Worm (Caenorhabditis elegans) whole organism, L4 larva: ENCODE results near the gene C16C8.20.
A peak's percentile ranks its signal among the peaks of the same experiment; 100 is the strongest.

Source experiments
- F26F4.8 ChIP-seq: fragments of 200-800 bp; sonication (Bioruptor generic); conservative IDR thresholded peaks from 2 replicates; pipeline ENCODE4 v1.3.6; 2022; ENCODE audit warnings: missing genetic modification characterization, missing compliant biosample characterization
- F44E2.7 ChIP-seq: fragments of 200-800 bp; sonication (Bioruptor generic); IDR thresholded peaks from 2 replicates; pipeline ENCODE4 v2.1.2; 2022; ENCODE audit warnings: missing genetic modification characterization, missing compliant biosample characterization
- F49E8.2 ChIP-seq: sonication (generic microtip); optimal IDR thresholded peaks from 2 replicates; lab custom pipeline; 2016; ENCODE audit warnings: missing compliant biosample characterization, mild to moderate bottlenecking, missing genetic modification characterization, borderline replicate concordance
- T20F7.1 ChIP-seq: fragments of 200-800 bp; sonication (Bioruptor generic); optimal IDR thresholded peaks from 2 replicates; lab custom pipeline; 2018; ENCODE audit warnings: mild to moderate bottlenecking, missing genetic modification characterization, missing compliant biosample characterization
- Y48G9A.11 ChIP-seq: fragments of 200-800 bp; sonication (Bioruptor generic); IDR thresholded peaks from 2 replicates; pipeline ENCODE4 v1.3.6; 2022; ENCODE audit warnings: missing genetic modification reagents, missing genetic modification characterization, missing compliant biosample characterization
- Y75B8A.6 ChIP-seq: fragments of 200-800 bp; sonication (Bioruptor generic); IDR thresholded peaks from 2 replicates; pipeline ENCODE4 v1.3.6; 2022; ENCODE audit warnings: missing genetic modification reagents, missing genetic modification characterization, missing compliant biosample characterization
- ZK337.2 ChIP-seq: fragments of 200-800 bp; sonication (Bioruptor generic); IDR thresholded peaks from 2 replicates; pipeline ENCODE4 v1.3.6; 2022; ENCODE audit warnings: missing genetic modification reagents, missing genetic modification characterization, missing compliant biosample characterization
- ZK546.5 ChIP-seq, 2 experiments: sonication (generic microtip); optimal IDR thresholded peaks; 2 replicates each; lab custom pipeline; 2017; ENCODE audit warnings: missing biosample characterization in 2 of 2, missing genetic modification characterization in 2 of 2
- ama-1 ChIP-seq: fragments of 150-350 bp; optimal IDR thresholded peaks from 2 replicates; lab custom pipeline; 2014; ENCODE audit warnings: inconsistent platforms, mixed read lengths
- arid-1 ChIP-seq: fragments of 200-800 bp; sonication (Bioruptor generic); conservative IDR thresholded peaks from 2 replicates; pipeline ENCODE4 v1.3.6; 2022; ENCODE audit warnings: missing genetic modification reagents, missing genetic modification characterization, missing compliant biosample characterization
- ceh-20 ChIP-seq: fragments of 200-800 bp; sonication (Bioruptor generic); IDR thresholded peaks from 2 replicates; pipeline ENCODE4 v1.3.6; 2022; ENCODE audit warnings: missing genetic modification reagents, missing genetic modification characterization, missing compliant biosample characterization
- ceh-32 ChIP-seq: sonication (generic microtip); optimal IDR thresholded peaks from 2 replicates; lab custom pipeline; 2016; ENCODE audit warnings: mild to moderate bottlenecking, missing genetic modification characterization, missing compliant biosample characterization; ENCODE audit not compliant: poor library complexity
- ceh-62 ChIP-seq: sonication (generic microtip); optimal IDR thresholded peaks from 2 replicates; lab custom pipeline; 2017; ENCODE audit warnings: missing biosample characterization, missing genetic modification characterization
- ceh-82 ChIP-seq: sonication (generic microtip); optimal IDR thresholded peaks from 2 replicates; lab custom pipeline; 2017; ENCODE audit warnings: missing biosample characterization, missing genetic modification characterization
- ces-1 ChIP-seq: fragments of 150-350 bp; sonication (generic microtip); optimal IDR thresholded peaks from 4 replicates; lab custom pipeline; 2014; ENCODE audit warnings: missing biosample characterization, missing genetic modification reagents, missing genetic modification characterization
- daf-16 ChIP-seq, 3 experiments: sonication (generic microtip); optimal IDR thresholded peaks; 2 replicates each; lab custom pipeline; 2016 to 2017; ENCODE audit warnings: missing genetic modification characterization in 3 of 3, missing genetic modification reagents in 3 of 3, mild to moderate bottlenecking in 2 of 3, missing compliant biosample characterization in 2 of 3, missing biosample characterization in 1 of 3, moderate library complexity in 1 of 3
- daf-8 ChIP-seq: fragments of 200-800 bp; sonication (Bioruptor generic); IDR thresholded peaks from 2 replicates; pipeline ENCODE4 v1.3.6; 2022; ENCODE audit warnings: missing genetic modification characterization, missing compliant biosample characterization
- dmd-9 ChIP-seq: fragments of 200-800 bp; sonication (Bioruptor generic); IDR thresholded peaks from 2 replicates; pipeline ENCODE4 v1.3.6; 2022; ENCODE audit warnings: missing genetic modification reagents, missing genetic modification characterization, missing compliant biosample characterization
- dpl-1 ChIP-seq: fragments of 150-350 bp; optimal IDR thresholded peaks from 2 replicates; lab custom pipeline; 2014; ENCODE audit warnings: missing biosample characterization, missing genetic modification reagents, missing genetic modification characterization
- duxl-1 ChIP-seq: sonication (generic microtip); optimal IDR thresholded peaks from 2 replicates; lab custom pipeline; 2016; ENCODE audit warnings: mild to moderate bottlenecking, missing genetic modification characterization, moderate library complexity, missing compliant biosample characterization; ENCODE audit not compliant: poor library complexity
- dve-1 ChIP-seq: sonication (generic microtip); optimal IDR thresholded peaks from 2 replicates; lab custom pipeline; 2017; ENCODE audit warnings: antibody characterized with exemption, mild to moderate bottlenecking, missing genetic modification characterization, missing compliant biosample characterization; ENCODE audit not compliant: insufficient read depth
- egl-43 ChIP-seq: fragments of 200-800 bp; sonication (Bioruptor generic); IDR thresholded peaks from 2 replicates; pipeline ENCODE4 v1.3.6; 2022; ENCODE audit warnings: missing genetic modification reagents, missing genetic modification characterization, missing compliant biosample characterization
- fkh-10 ChIP-seq: fragments of 150-350 bp; optimal IDR thresholded peaks from 2 replicates; lab custom pipeline; 2014; ENCODE audit warnings: missing biosample characterization, missing genetic modification reagents, missing genetic modification characterization
- hif-1 ChIP-seq, 2 experiments: sonication (generic microtip); optimal IDR thresholded peaks; 2 replicates each; lab custom pipeline; 2016 to 2017; ENCODE audit warnings: missing compliant biosample characterization in 2 of 2, missing genetic modification characterization in 2 of 2, missing genetic modification reagents in 2 of 2, missing genotype in 2 of 2, mild to moderate bottlenecking in 1 of 2
- hlh-11 ChIP-seq: fragments of 200-800 bp; sonication (Bioruptor generic); optimal IDR thresholded peaks from 2 replicates; lab custom pipeline; 2018; ENCODE audit warnings: mild to moderate bottlenecking, missing genetic modification characterization, missing compliant biosample characterization
- hlh-30 ChIP-seq: sonication (generic microtip); optimal IDR thresholded peaks from 2 replicates; lab custom pipeline; 2017; ENCODE audit warnings: antibody characterized with exemption, mild to moderate bottlenecking, missing genetic modification characterization, missing compliant biosample characterization; ENCODE audit not compliant: insufficient read depth
- lim-7 ChIP-seq: fragments of 200-800 bp; sonication (Bioruptor generic); IDR thresholded peaks from 2 replicates; pipeline ENCODE4 v1.3.6; 2022; ENCODE audit warnings: missing genetic modification characterization, missing compliant biosample characterization
- lin-39 ChIP-seq: fragments of 150-350 bp; optimal IDR thresholded peaks from 2 replicates; lab custom pipeline; 2014; ENCODE audit warnings: missing biosample characterization, missing genetic modification reagents, missing genetic modification characterization
- mes-2 ChIP-seq: sonication (generic microtip); optimal IDR thresholded peaks from 2 replicates; lab custom pipeline; 2016; ENCODE audit warnings: missing genotype, mild to moderate bottlenecking, missing genetic modification characterization, missing compliant biosample characterization; ENCODE audit not compliant: poor library complexity, severe bottlenecking
- mxl-2 ChIP-seq: fragments of 200-800 bp; sonication (Bioruptor generic); conservative IDR thresholded peaks from 2 replicates; pipeline ENCODE4 v1.3.6; 2022; ENCODE audit warnings: missing genetic modification reagents, missing genetic modification characterization, missing compliant biosample characterization
- nhr-11 ChIP-seq: fragments of 150-350 bp; optimal IDR thresholded peaks from 2 replicates; lab custom pipeline; 2014; ENCODE audit warnings: missing biosample characterization, missing genetic modification characterization
- nhr-111 ChIP-seq: fragments of 200-800 bp; sonication (Bioruptor generic); optimal IDR thresholded peaks from 2 replicates; lab custom pipeline; 2018; ENCODE audit warnings: mild to moderate bottlenecking, missing genetic modification characterization, missing compliant biosample characterization
- nhr-237 ChIP-seq: sonication (generic microtip); optimal IDR thresholded peaks from 2 replicates; lab custom pipeline; 2017; ENCODE audit warnings: missing biosample characterization, missing genetic modification characterization
- nhr-42 ChIP-seq: fragments of 200-800 bp; sonication (Bioruptor generic); IDR thresholded peaks from 2 replicates; pipeline ENCODE4 v1.3.6; 2022; ENCODE audit warnings: missing genetic modification characterization, missing compliant biosample characterization
- nhr-48 ChIP-seq: sonication (generic microtip); optimal IDR thresholded peaks from 2 replicates; lab custom pipeline; 2016; ENCODE audit warnings: mild to moderate bottlenecking, missing genetic modification characterization, missing compliant biosample characterization
- nhr-76 ChIP-seq: fragments of 150-350 bp; optimal IDR thresholded peaks from 2 replicates; lab custom pipeline; 2014; ENCODE audit warnings: missing biosample characterization, missing genetic modification characterization
- nhr-77 ChIP-seq: fragments of 150-350 bp; optimal IDR thresholded peaks from 2 replicates; lab custom pipeline; 2014; ENCODE audit warnings: missing biosample characterization, missing genetic modification characterization
- sdz-12 ChIP-seq: fragments of 200-800 bp; sonication (Bioruptor generic); optimal IDR thresholded peaks from 2 replicates; lab custom pipeline; 2018; ENCODE audit warnings: mild to moderate bottlenecking, missing genetic modification characterization, missing compliant biosample characterization
- set-16 ChIP-seq: fragments of 200-800 bp; sonication (Bioruptor generic); IDR thresholded peaks from 2 replicates; pipeline ENCODE4 v1.3.6; 2022; ENCODE audit warnings: missing genetic modification reagents, missing genetic modification characterization, missing compliant biosample characterization
- snpc-1.2 ChIP-seq: fragments of 200-800 bp; sonication (Bioruptor generic); IDR thresholded peaks from 2 replicates; pipeline ENCODE4 v1.3.6; 2022; ENCODE audit warnings: missing genetic modification reagents, missing genetic modification characterization, missing compliant biosample characterization
- unc-39 ChIP-seq: sonication (generic microtip); optimal IDR thresholded peaks from 2 replicates; lab custom pipeline; 2017; ENCODE audit warnings: missing biosample characterization, missing genetic modification characterization
- unc-62 ChIP-seq, 3 experiments: fragments of 150-350 bp in 1 of 3; sonication (generic microtip); optimal IDR thresholded peaks in 2 of 3; peaks in 1 of 3; 1 replicate in 1 of 3; 2 replicates in 2 of 3; lab custom pipeline; 2014 to 2017; ENCODE audit warnings: missing biosample characterization in 3 of 3, missing genetic modification characterization in 3 of 3, missing genetic modification reagents in 3 of 3, missing genotype in 1 of 3
- zip-2 ChIP-seq: fragments of 150-350 bp; optimal IDR thresholded peaks from 2 replicates; lab custom pipeline; 2014; ENCODE audit warnings: missing biosample characterization, missing genetic modification characterization

Gene C16C8.20

DNA sequence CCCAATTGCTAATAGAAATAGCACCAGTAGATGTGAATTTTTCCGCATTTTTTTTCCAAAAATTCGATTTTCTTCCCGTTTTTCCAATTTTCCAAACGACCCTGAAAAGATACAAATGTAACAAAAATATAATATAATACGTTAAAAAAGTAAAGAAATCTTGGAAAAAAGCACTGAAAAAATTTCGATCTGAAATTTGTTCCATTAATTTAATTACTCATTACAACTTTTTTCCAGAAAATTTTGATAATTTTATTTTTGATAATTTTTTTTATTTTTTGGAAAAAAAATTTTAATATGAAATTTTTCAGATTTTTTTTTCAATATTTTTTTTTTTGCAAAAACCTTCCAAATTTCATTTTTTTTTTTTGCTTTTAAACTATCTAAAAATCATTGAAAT lies 10.3 kb upstream of the C16C8.20 start, which contains the start of gene skpo-2:
skpo-2 (minus strand) TSS at position 101 of the 400 bp plus-strand sequence.
- no peak for TF ChIP-seq T20F7.1 (GFP tag; lab: Kevin White, UChicago)
- no peak for TF ChIP-seq snpc-1.2 (GFP tag; lab: Robert Waterston, UW)
- TF ChIP-seq ama-1 (lab: Kevin White, UChicago), result no peak
- TF ChIP-seq nhr-237 (tag; lab: Kevin White, UChicago), result no peak
- no peak for TF ChIP-seq nhr-42 (GFP tag; lab: Robert Waterston, UW)
- no peak for TF ChIP-seq ZK546.5 (tag; optimal IDR thresholded peaks at IDR 0.05; lab: Kevin White, UChicago)
- TF ChIP-seq nhr-111 (GFP tag; lab: Kevin White, UChicago), result no peak
- no peak for TF ChIP-seq unc-39
- TF ChIP-seq nhr-11, result no peak
- TF ChIP-seq sdz-12 (GFP tag; lab: Kevin White, UChicago), result no peak
- no peak for TF ChIP-seq dve-1 (tag; lab: Kevin White, UChicago)
- no peak for TF ChIP-seq hif-1 (tag; optimal IDR thresholded peaks at IDR 0.05; lab: Kevin White, UChicago)
- no peak for TF ChIP-seq mes-2
- no peak for TF ChIP-seq arid-1 (GFP tag; lab: Robert Waterston, UW)

DNA sequence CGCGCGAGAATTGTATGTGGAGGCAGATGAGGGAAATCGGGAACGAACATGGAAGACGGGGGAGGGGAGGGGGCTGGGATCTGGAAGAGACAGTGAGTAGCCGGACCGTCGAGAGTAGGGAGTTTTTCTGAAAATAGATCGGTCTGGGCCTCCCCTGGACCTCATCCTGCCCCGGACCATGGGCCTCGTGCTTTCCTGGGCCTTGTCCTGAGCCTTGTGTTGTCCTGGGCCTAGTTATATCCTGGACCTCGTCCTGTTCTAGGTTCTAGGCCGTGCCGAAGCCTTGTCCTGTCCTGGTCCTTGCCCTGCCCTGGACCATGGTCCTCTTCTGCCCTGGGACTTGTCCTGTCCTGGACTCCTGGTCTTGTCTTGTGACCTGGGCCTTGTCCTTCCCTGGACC lies 9.4 kb upstream of the C16C8.20 start:
- peak; percentile 77 for TF ChIP-seq set-16
- TF ChIP-seq F49E8.2 (tag; lab: Kevin White, UChicago), result no peak

DNA sequence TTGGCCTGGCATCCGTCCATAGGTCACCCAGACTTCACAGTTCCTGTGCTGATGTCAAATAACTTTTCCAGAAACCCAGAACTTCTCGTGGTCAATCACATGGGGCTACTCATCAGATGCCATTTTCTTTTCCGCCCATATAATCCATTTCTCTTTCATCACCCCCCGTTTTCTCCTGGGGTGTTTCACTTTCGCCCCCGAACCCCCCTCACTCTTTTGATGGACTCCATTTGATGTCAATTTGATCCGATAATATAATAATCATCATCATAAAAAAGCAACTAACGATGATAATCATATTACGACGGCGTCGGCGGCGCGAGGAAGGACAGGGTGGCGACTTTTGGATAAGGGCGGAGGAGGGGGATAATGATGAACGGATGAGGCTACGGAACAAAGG lies 8.5 kb upstream of the C16C8.20 start:
- no peak for TF ChIP-seq dpl-1
- TF ChIP-seq sdz-12 (GFP tag; lab: Kevin White, UChicago), result no peak
- no peak for TF ChIP-seq nhr-11
- no peak for TF ChIP-seq mxl-2 (GFP tag; lab: Robert Waterston, UW)
- peak; percentile 2 for TF ChIP-seq hlh-11 (tag; lab: Kevin White, UChicago)
- no peak for TF ChIP-seq zip-2 (tag; lab: Kevin White, UChicago)

DNA sequence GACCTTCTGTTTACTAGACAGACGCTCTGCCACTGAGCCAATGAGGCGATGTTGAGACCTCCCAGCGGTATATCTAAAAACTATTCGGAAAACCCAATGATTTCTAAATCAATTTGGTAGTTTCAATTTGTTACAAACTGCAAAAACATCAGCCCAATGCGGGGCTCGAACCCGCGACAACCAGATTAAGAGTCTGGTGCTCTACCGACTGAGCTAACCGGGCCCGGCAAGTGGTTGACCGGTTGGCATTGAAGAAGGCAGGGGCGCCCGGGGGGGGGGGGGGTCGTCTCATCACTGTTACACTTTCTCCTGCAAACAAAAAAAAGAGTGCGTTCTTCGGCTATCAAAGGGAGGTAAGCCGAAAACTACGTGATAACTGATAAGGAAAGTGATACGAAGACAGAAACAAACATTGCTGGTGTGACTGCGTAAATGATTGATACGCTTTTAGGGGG lies 7.5 kb upstream of the C16C8.20 start:
- no peak for TF ChIP-seq daf-8 (GFP tag; lab: Robert Waterston, UW)
- TF ChIP-seq nhr-11, result no peak
- no peak for TF ChIP-seq ces-1 (GFP tag; lab: Kevin White, UChicago)
- TF ChIP-seq ceh-20 (GFP tag; lab: Robert Waterston, UW), result peak; percentile 59; the same call in 1 of the 2 replicates
- no peak for TF ChIP-seq lin-39 (tag; lab: Kevin White, UChicago)
- TF ChIP-seq nhr-77 (tag; lab: Kevin White, UChicago), result no peak
- peak; percentile 78 for TF ChIP-seq dmd-9 (GFP tag; lab: Robert Waterston, UW)
- TF ChIP-seq unc-62 (GFP tag; optimal IDR thresholded peaks at IDR 0.05 in 1 of 2; lab: Kevin White, UChicago), result no peak
- no peak for TF ChIP-seq unc-62 (tag; optimal IDR thresholded peaks at IDR 0.05; lab: Kevin White, UChicago)
- TF ChIP-seq daf-16 (GFP tag; optimal IDR thresholded peaks at IDR 0.05; lab: Kevin White, UChicago), result peak; percentile 63 to 90
- TF ChIP-seq daf-16 (tag; optimal IDR thresholded peaks at IDR 0.05; lab: Kevin White, UChicago), result peak; percentile 76
- TF ChIP-seq fkh-10 (GFP tag; lab: Kevin White, UChicago), result no peak
- TF ChIP-seq F26F4.8, result peak; percentile 81
- TF ChIP-seq egl-43 (GFP tag; lab: Robert Waterston, UW), result peak; percentile 87
- TF ChIP-seq hlh-30, result peak; percentile 30
- no peak for TF ChIP-seq nhr-76 (tag; lab: Kevin White, UChicago)
- peak; percentile 77; the same call in 1 of the 2 replicates for TF ChIP-seq F44E2.7 (GFP tag; lab: Robert Waterston, UW)
- peak; percentile 95 for TF ChIP-seq set-16
- TF ChIP-seq hlh-11 (tag; lab: Kevin White, UChicago), result peak; percentile 81
- no peak for TF ChIP-seq ceh-82
- no peak for TF ChIP-seq mxl-2 (GFP tag; lab: Robert Waterston, UW)
- TF ChIP-seq ZK337.2 (GFP tag; lab: Robert Waterston, UW), result no peak
- peak; percentile 73 for TF ChIP-seq duxl-1 (tag; lab: Kevin White, UChicago)
- TF ChIP-seq dve-1 (tag; lab: Kevin White, UChicago), result peak; percentile 55
- no peak; the same call in 1 of the 2 replicates for TF ChIP-seq Y75B8A.6 (GFP tag; lab: Robert Waterston, UW)
- peak; percentile 72; the same call in 1 of the 2 replicates for TF ChIP-seq lim-7 (GFP tag; lab: Robert Waterston, UW)
- peak; percentile 84 for TF ChIP-seq Y48G9A.11 (GFP tag; lab: Robert Waterston, UW)
- TF ChIP-seq nhr-48 (tag; lab: Kevin White, UChicago), result peak; percentile 4
- TF ChIP-seq ceh-32, result no peak
- no peak for TF ChIP-seq ceh-62 (tag; lab: Kevin White, UChicago)
- TF ChIP-seq nhr-42 (GFP tag; lab: Robert Waterston, UW), result no peak
